Worm (Caenorhabditis elegans) whole organism, midembryonic: ENCODE results near the gene R52.6.

Source experiments
- T22C8.4 ChIP-seq: fragments of 200-800 bp; sonication (Bioruptor generic); IDR thresholded peaks from 2 replicates; pipeline ENCODE4 v1.3.6; 2022; ENCODE audit warnings: missing genetic modification characterization, missing compliant biosample characterization
- cog-1 ChIP-seq: sonication (generic microtip); optimal IDR thresholded peaks from 2 replicates; lab custom pipeline; 2016; ENCODE audit warnings: missing genetic modification characterization, missing compliant biosample characterization
- flt-1 ChIP-seq: fragments of 200-800 bp; sonication (Bioruptor generic); IDR thresholded peaks from 2 replicates; pipeline ENCODE4 v1.3.6; 2022; ENCODE audit warnings: missing genetic modification characterization, missing compliant biosample characterization
- klf-2 ChIP-seq: fragments of 200-800 bp; sonication (Bioruptor generic); conservative IDR thresholded peaks from 2 replicates; pipeline ENCODE4 v1.3.6; 2022; ENCODE audit warnings: missing genetic modification reagents, missing genetic modification characterization, missing compliant biosample characterization
- med-1 ChIP-seq: sonication (generic microtip); optimal IDR thresholded peaks from 2 replicates; lab custom pipeline; 2017; ENCODE audit warnings: missing genetic modification characterization, mild to moderate bottlenecking, missing compliant biosample characterization, antibody characterized with exemption, missing genetic modification reagents; ENCODE audit not compliant: insufficient read depth
- ztf-23 ChIP-seq: fragments of 200-800 bp; sonication (Bioruptor generic); IDR thresholded peaks from 2 replicates; pipeline ENCODE4 v1.3.6; 2022; ENCODE audit warnings: missing genetic modification reagents, missing genetic modification characterization, missing compliant biosample characterization

DNA sequence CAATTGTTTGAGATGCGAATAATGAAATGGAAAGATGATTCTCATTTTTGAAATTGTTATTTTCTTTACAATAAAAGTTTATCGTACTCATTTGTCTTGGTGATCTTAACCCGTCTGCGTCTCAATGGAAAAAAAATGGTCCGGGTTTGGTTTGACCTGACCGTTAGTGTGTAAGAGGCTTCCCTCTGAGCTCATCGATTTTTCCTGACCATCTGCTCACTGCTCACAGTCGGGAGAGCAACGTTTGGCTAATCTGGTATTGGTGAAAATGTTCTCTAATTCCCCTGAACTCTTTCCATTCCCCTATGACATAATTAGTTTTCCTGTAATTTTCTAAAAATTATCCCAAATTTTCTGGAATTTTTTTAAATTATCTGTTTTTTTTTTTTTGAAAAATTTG, 26.1 kb upstream of the R52.6 start:
- no peak for TF ChIP-seq flt-1 (GFP tag; lab: Robert Waterston, UW)
- no peak for TF ChIP-seq med-1 (GFP tag; lab: Kevin White, UChicago)
- TF ChIP-seq ztf-23, result no peak
- TF ChIP-seq T22C8.4, result no peak
- no peak for TF ChIP-seq cog-1 (tag; lab: Kevin White, UChicago)
- no peak for TF ChIP-seq klf-2 (GFP tag; lab: Robert Waterston, UW)
